Fruit fly (Drosophila melanogaster): Measurements from ENCODE around the gene Sod1.

Sod1 gene

DNA sequence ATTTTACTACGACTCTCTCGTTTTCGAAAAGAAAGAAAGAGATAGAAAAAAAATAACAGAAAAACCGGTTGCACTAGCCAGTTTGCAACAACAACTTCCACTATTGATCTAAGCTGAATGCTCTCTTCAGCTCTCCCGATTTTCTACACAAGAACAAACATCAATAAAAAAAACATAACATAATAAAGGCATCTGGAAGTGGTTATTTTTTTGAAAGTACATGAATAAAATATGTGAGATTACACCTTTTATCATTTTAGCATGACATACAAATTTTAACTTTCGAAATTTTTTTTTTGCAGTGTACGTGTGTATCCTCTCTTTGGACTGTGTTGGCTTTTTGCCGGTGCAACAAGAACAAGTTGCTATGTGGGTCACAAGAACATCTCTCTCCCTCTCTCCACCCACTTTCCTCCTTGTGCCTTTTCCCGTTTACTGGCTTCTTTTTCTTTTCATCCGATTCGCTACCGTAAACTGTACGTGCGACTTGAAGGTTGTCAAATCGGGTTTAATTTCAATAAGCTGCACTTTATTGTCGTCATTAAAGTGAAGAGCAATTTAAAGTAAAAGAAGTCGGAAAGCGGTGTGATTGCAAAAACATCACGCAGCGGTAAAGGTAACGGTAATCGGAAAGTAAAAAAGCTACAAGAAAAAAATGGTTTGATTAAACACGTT is 28.8 kb downstream of the Sod1 start (continued):
- TF ChIP-seq CG34224 (GFP tag; IDR thresholded peaks at IDR 0.05; ENCODE audit: partially characterized antibody): no peak
- peak; percentile 98 for TF ChIP-seq CG11398 (GFP tag; optimal IDR thresholded peaks at IDR 0.05)
- no peak for TF ChIP-seq usp (GFP tag; optimal IDR thresholded peaks at IDR 0.05)
- peak; percentile 87 for TF ChIP-seq slou (GFP tag; optimal IDR thresholded peaks at IDR 0.05)
- peak; percentile 92 for TF ChIP-seq CG9437 (GFP tag; optimal IDR thresholded peaks at IDR 0.05)
- peak; percentile 93 for TF ChIP-seq esg (GFP tag; conservative IDR thresholded peaks at IDR 0.05)
- TF ChIP-seq jigr1 (GFP tag; IDR thresholded peaks at IDR 0.05): peak; percentile 87
- peak; percentile 97 for TF ChIP-seq unpg (GFP tag; optimal IDR thresholded peaks at IDR 0.05)
- TF ChIP-seq ci (GFP tag; IDR thresholded peaks at IDR 0.05): peak; percentile 99
- TF ChIP-seq Sox102F (GFP tag; optimal IDR thresholded peaks at IDR 0.05): peak; percentile 99
- peak in 1 of 2 experiments; percentile 63 for TF ChIP-seq crp (GFP tag; optimal IDR thresholded peaks at IDR 0.05)
- TF ChIP-seq CG17612 (GFP tag; IDR thresholded peaks at IDR 0.05): peak; percentile 82
- peak; percentile 97 for TF ChIP-seq H2.0 (GFP tag; IDR thresholded peaks at IDR 0.05)
- peak; percentile 99 for TF ChIP-seq Med (GFP tag)
- TF ChIP-seq her (GFP tag; optimal IDR thresholded peaks at IDR 0.05): peak; percentile 90
- peak; percentile 82 for TF ChIP-seq CG11085 (GFP tag; IDR thresholded peaks at IDR 0.05)
- peak; percentile 96 for TF ChIP-seq CG18764 (GFP tag; optimal IDR thresholded peaks at IDR 0.05)
- TF ChIP-seq ham (GFP tag; IDR thresholded peaks at IDR 0.05): no peak
- no peak for TF ChIP-seq Hr39 (optimal IDR thresholded peaks at IDR 0.05)
- TF ChIP-seq CG10979 (tag; optimal IDR thresholded peaks at IDR 0.05): peak; percentile 99
- peak; percentile 95 for TF ChIP-seq CG10959 (GFP tag; IDR thresholded peaks at IDR 0.05)
- TF ChIP-seq CG13287 (GFP tag; IDR thresholded peaks at IDR 0.05; ENCODE audit: partially characterized antibody): no peak
- no peak for TF ChIP-seq Nf-YC (tag; optimal IDR thresholded peaks at IDR 0.05)
- TF ChIP-seq bigmax (GFP tag; optimal IDR thresholded peaks at IDR 0.05): peak; percentile 28
- TF ChIP-seq sqz (GFP tag; optimal IDR thresholded peaks at IDR 0.05): peak; percentile 97
- TF ChIP-seq Dek (tag; optimal IDR thresholded peaks at IDR 0.05): peak; percentile 90
- TF ChIP-seq insv (GFP tag; optimal IDR thresholded peaks at IDR 0.05): peak in 1 of 2 experiments; percentile 70
- TF ChIP-seq CG1647 (GFP tag; optimal IDR thresholded peaks at IDR 0.05): peak; percentile 91
- TF ChIP-seq inv (GFP tag; IDR thresholded peaks at IDR 0.05; ENCODE audit: partially characterized antibody): no peak
- no peak for TF ChIP-seq CG6791 (GFP tag; IDR thresholded peaks at IDR 0.05; ENCODE audit: partially characterized antibody)
- peak; percentile 92 for TF ChIP-seq disco-r (GFP tag; optimal IDR thresholded peaks at IDR 0.05)
- TF ChIP-seq klu (GFP tag; IDR thresholded peaks at IDR 0.05): peak; percentile 79
- peak; percentile 81 for TF ChIP-seq CG10321 (GFP tag; IDR thresholded peaks at IDR 0.05)
- TF ChIP-seq CG32772 (GFP tag; IDR thresholded peaks at IDR 0.05): peak; percentile 96
- peak; percentile 97 for TF ChIP-seq gce (GFP tag; IDR thresholded peaks at IDR 0.05)
- TF ChIP-seq Gug (GFP tag; IDR thresholded peaks at IDR 0.05): peak; percentile 87
- peak; percentile 93 for TF ChIP-seq CG4617 (GFP tag; optimal IDR thresholded peaks at IDR 0.05; ENCODE audit: borderline replicate concordance)
- peak; percentile 98 for TF ChIP-seq Mes4 (GFP tag; optimal IDR thresholded peaks at IDR 0.05)
- peak; percentile 94 for TF ChIP-seq CG12769 (tag; optimal IDR thresholded peaks at IDR 0.05)
- TF ChIP-seq Elba2 (GFP tag; optimal IDR thresholded peaks at IDR 0.05): peak; percentile 82
- peak; percentile 98 for TF ChIP-seq gsb-n (tag; optimal IDR thresholded peaks at IDR 0.05)
- peak; percentile 97 for TF ChIP-seq CG17359 (tag; optimal IDR thresholded peaks at IDR 0.05)
- peak; percentile 35 to 55 for TF ChIP-seq Trl (optimal IDR thresholded peaks at IDR 0.05)
- peak; percentile 97 for TF ChIP-seq Trl (GFP tag; optimal IDR thresholded peaks at IDR 0.05)
- TF ChIP-seq Gsc (GFP tag; IDR thresholded peaks at IDR 0.05): peak; percentile 74
- TF ChIP-seq CG4360 (GFP tag; IDR thresholded peaks at IDR 0.05): peak; percentile 86
- peak; percentile 98 for TF ChIP-seq CG2712 (tag; optimal IDR thresholded peaks at IDR 0.05)
- TF ChIP-seq schlank (tag; optimal IDR thresholded peaks at IDR 0.05): peak; percentile 70
- TF ChIP-seq CG17829 (tag; optimal IDR thresholded peaks at IDR 0.05): peak; percentile 97
- TF ChIP-seq gfzf (GFP tag; optimal IDR thresholded peaks at IDR 0.05): peak; percentile 19
- TF ChIP-seq ind (GFP tag; optimal IDR thresholded peaks at IDR 0.05): peak; percentile 94

All from whole organism, embryonic.